Worm (Caenorhabditis elegans) whole organism, L1 larva: Measurements from ENCODE around the gene henn-1.

Experiments
- C34B4.2 ChIP-seq: sonication (generic microtip); optimal IDR thresholded peaks from 2 replicates; lab custom pipeline; 2017; ENCODE audit warnings: mild to moderate bottlenecking, missing genetic modification characterization, missing compliant biosample characterization
- elt-3 ChIP-seq, 6 experiments: fragments of 150-350 bp in 1 of 6; sonication (generic microtip); optimal IDR thresholded peaks; 2 replicates each; lab custom pipeline; 2017 to 2018; ENCODE audit warnings: missing biosample characterization in 6 of 6, missing genetic modification characterization in 6 of 6, inconsistent platforms in 1 of 6

ce11 chrIII:8235880-8236279, 3.4 kb downstream of the henn-1 start, which contains the start of gene C02F5.5:
- TF ChIP-seq elt-3 (tag; optimal IDR thresholded peaks at IDR 0.05; lab: Kevin White, UChicago), result no peak
- TF ChIP-seq C34B4.2, result no peak
